Worm (Caenorhabditis elegans) whole organism, L4 larva: ENCODE data around the gene chat-1.

Source experiments
- D1046.2 ChIP-seq: fragments of 200-800 bp; sonication (Bioruptor generic); IDR thresholded peaks from 2 replicates; pipeline ENCODE4 v1.3.6; 2022; ENCODE audit warnings: missing genetic modification characterization, missing compliant biosample characterization
- F10B5.3 ChIP-seq: sonication (generic microtip); optimal IDR thresholded peaks from 2 replicates; lab custom pipeline; 2016; ENCODE audit warnings: mild to moderate bottlenecking, missing genetic modification characterization, missing compliant biosample characterization
- F26F4.8 ChIP-seq: fragments of 200-800 bp; sonication (Bioruptor generic); conservative IDR thresholded peaks from 2 replicates; pipeline ENCODE4 v1.3.6; 2022; ENCODE audit warnings: missing genetic modification characterization, missing compliant biosample characterization
- F49E8.2 ChIP-seq: sonication (generic microtip); optimal IDR thresholded peaks from 2 replicates; lab custom pipeline; 2016; ENCODE audit warnings: missing compliant biosample characterization, mild to moderate bottlenecking, missing genetic modification characterization, borderline replicate concordance
- R02D3.7 ChIP-seq: fragments of 150-350 bp; sonication (generic microtip); optimal IDR thresholded peaks from 3 replicates; lab custom pipeline; 2014; ENCODE audit warnings: missing biosample characterization, missing genetic modification characterization
- Y105C5A.15 ChIP-seq: fragments of 200-800 bp; sonication (Bioruptor generic); IDR thresholded peaks from 2 replicates; pipeline ENCODE4 v1.3.6; 2022; ENCODE audit warnings: missing genetic modification characterization, missing compliant biosample characterization
- aly-2 ChIP-seq: sonication (generic microtip); optimal IDR thresholded peaks from 2 replicates; lab custom pipeline; 2018; ENCODE audit warnings: missing biosample characterization, missing genetic modification characterization
- ceh-20 ChIP-seq: fragments of 200-800 bp; sonication (Bioruptor generic); IDR thresholded peaks from 2 replicates; pipeline ENCODE4 v1.3.6; 2022; ENCODE audit warnings: missing genetic modification reagents, missing genetic modification characterization, missing compliant biosample characterization
- ceh-28 ChIP-seq: fragments of 150-350 bp; optimal IDR thresholded peaks from 2 replicates; lab custom pipeline; 2014; ENCODE audit warnings: missing biosample characterization, missing genetic modification reagents, missing genetic modification characterization
- ceh-44 ChIP-seq: fragments of 200-800 bp; sonication (Bioruptor generic); IDR thresholded peaks from 2 replicates; pipeline ENCODE4 v1.3.6; 2022; ENCODE audit warnings: missing genetic modification reagents, missing genetic modification characterization, missing compliant biosample characterization
- ceh-62 ChIP-seq: sonication (generic microtip); optimal IDR thresholded peaks from 2 replicates; lab custom pipeline; 2017; ENCODE audit warnings: missing biosample characterization, missing genetic modification characterization
- ceh-82 ChIP-seq: sonication (generic microtip); optimal IDR thresholded peaks from 2 replicates; lab custom pipeline; 2017; ENCODE audit warnings: missing biosample characterization, missing genetic modification characterization
- ces-1 ChIP-seq: fragments of 150-350 bp; sonication (generic microtip); optimal IDR thresholded peaks from 4 replicates; lab custom pipeline; 2014; ENCODE audit warnings: missing biosample characterization, missing genetic modification reagents, missing genetic modification characterization
- cey-2 ChIP-seq: sonication (generic microtip); optimal IDR thresholded peaks from 3 replicates; lab custom pipeline; 2017; ENCODE audit warnings: missing genetic modification characterization, mild to moderate bottlenecking, missing compliant biosample characterization, antibody characterized with exemption, borderline replicate concordance; ENCODE audit not compliant: insufficient read depth
- daf-8 ChIP-seq: fragments of 200-800 bp; sonication (Bioruptor generic); IDR thresholded peaks from 2 replicates; pipeline ENCODE4 v1.3.6; 2022; ENCODE audit warnings: missing genetic modification characterization, missing compliant biosample characterization
- dmd-8 ChIP-seq: fragments of 200-800 bp; sonication (Bioruptor generic); IDR thresholded peaks from 2 replicates; pipeline ENCODE4 v1.3.6; 2022; ENCODE audit warnings: missing genetic modification characterization, missing compliant biosample characterization
- dmd-9 ChIP-seq: fragments of 200-800 bp; sonication (Bioruptor generic); IDR thresholded peaks from 2 replicates; pipeline ENCODE4 v1.3.6; 2022; ENCODE audit warnings: missing genetic modification reagents, missing genetic modification characterization, missing compliant biosample characterization
- egl-43 ChIP-seq: fragments of 200-800 bp; sonication (Bioruptor generic); IDR thresholded peaks from 2 replicates; pipeline ENCODE4 v1.3.6; 2022; ENCODE audit warnings: missing genetic modification reagents, missing genetic modification characterization, missing compliant biosample characterization
- fkh-10 ChIP-seq: fragments of 150-350 bp; optimal IDR thresholded peaks from 2 replicates; lab custom pipeline; 2014; ENCODE audit warnings: missing biosample characterization, missing genetic modification reagents, missing genetic modification characterization
- fos-1 ChIP-seq: fragments of 150-350 bp; optimal IDR thresholded peaks from 2 replicates; lab custom pipeline; 2014; ENCODE audit warnings: missing biosample characterization, missing genetic modification characterization
- hlh-11 ChIP-seq: fragments of 200-800 bp; sonication (Bioruptor generic); optimal IDR thresholded peaks from 2 replicates; lab custom pipeline; 2018; ENCODE audit warnings: mild to moderate bottlenecking, missing genetic modification characterization, missing compliant biosample characterization
- mdl-1 ChIP-seq, 2 experiments: fragments of 150-350 bp in 1 of 2; sonication (generic microtip) in 1 of 2; optimal IDR thresholded peaks; 2 replicates each; lab custom pipeline; 2014 to 2017; ENCODE audit warnings: missing biosample characterization in 2 of 2, missing genetic modification characterization in 2 of 2
- mes-2 ChIP-seq: sonication (generic microtip); optimal IDR thresholded peaks from 2 replicates; lab custom pipeline; 2016; ENCODE audit warnings: missing genotype, mild to moderate bottlenecking, missing genetic modification characterization, missing compliant biosample characterization; ENCODE audit not compliant: poor library complexity, severe bottlenecking
- nhr-102 ChIP-seq: sonication (generic microtip); optimal IDR thresholded peaks from 2 replicates; lab custom pipeline; 2016; ENCODE audit warnings: mild to moderate bottlenecking, missing genetic modification characterization, moderate library complexity, missing compliant biosample characterization
- nhr-111 ChIP-seq: fragments of 200-800 bp; sonication (Bioruptor generic); optimal IDR thresholded peaks from 2 replicates; lab custom pipeline; 2018; ENCODE audit warnings: mild to moderate bottlenecking, missing genetic modification characterization, missing compliant biosample characterization
- nhr-25 ChIP-seq: sonication (generic microtip); optimal IDR thresholded peaks from 2 replicates; lab custom pipeline; 2017; ENCODE audit warnings: missing genetic modification characterization, mild to moderate bottlenecking, missing compliant biosample characterization, antibody characterized with exemption, moderate library complexity, borderline replicate concordance; ENCODE audit not compliant: insufficient read depth
- nhr-41 ChIP-seq: fragments of 200-800 bp; sonication (Bioruptor generic); IDR thresholded peaks from 2 replicates; pipeline ENCODE4 v1.3.6; 2022; ENCODE audit warnings: missing genetic modification reagents, missing genetic modification characterization, missing compliant biosample characterization
- nhr-42 ChIP-seq: fragments of 200-800 bp; sonication (Bioruptor generic); IDR thresholded peaks from 2 replicates; pipeline ENCODE4 v1.3.6; 2022; ENCODE audit warnings: missing genetic modification characterization, missing compliant biosample characterization
- nhr-48 ChIP-seq: sonication (generic microtip); optimal IDR thresholded peaks from 2 replicates; lab custom pipeline; 2016; ENCODE audit warnings: mild to moderate bottlenecking, missing genetic modification characterization, missing compliant biosample characterization
- nhr-6 ChIP-seq: fragments of 150-350 bp; optimal IDR thresholded peaks from 2 replicates; lab custom pipeline; 2014; ENCODE audit warnings: missing biosample characterization, missing genetic modification characterization
- nhr-76 ChIP-seq: fragments of 150-350 bp; optimal IDR thresholded peaks from 2 replicates; lab custom pipeline; 2014; ENCODE audit warnings: missing biosample characterization, missing genetic modification characterization
- nhr-77 ChIP-seq: fragments of 150-350 bp; optimal IDR thresholded peaks from 2 replicates; lab custom pipeline; 2014; ENCODE audit warnings: missing biosample characterization, missing genetic modification characterization
- pha-4 ChIP-seq, 2 experiments: fragments of 150-350 bp in 1 of 2; fragments of 200-800 bp in 1 of 2; sonication (Bioruptor generic) in 1 of 2; IDR thresholded peaks in 1 of 2; optimal IDR thresholded peaks in 1 of 2; 2 replicates each; pipeline versions ENCODE4 v1.3.6 to Lab custom; 2014 to 2022; ENCODE audit warnings: missing genetic modification characterization in 2 of 2, missing genetic modification reagents in 2 of 2, missing biosample characterization in 1 of 2, missing compliant biosample characterization in 1 of 2
- pqm-1 ChIP-seq: sonication (generic microtip); optimal IDR thresholded peaks from 2 replicates; lab custom pipeline; 2017; ENCODE audit warnings: missing biosample characterization, missing genetic modification characterization
- rbr-2 ChIP-seq: sonication (generic microtip); optimal IDR thresholded peaks from 2 replicates; lab custom pipeline; 2016; ENCODE audit warnings: missing genotype, missing genetic modification characterization, missing compliant biosample characterization
- set-16 ChIP-seq: fragments of 200-800 bp; sonication (Bioruptor generic); IDR thresholded peaks from 2 replicates; pipeline ENCODE4 v1.3.6; 2022; ENCODE audit warnings: missing genetic modification reagents, missing genetic modification characterization, missing compliant biosample characterization
- skn-1 ChIP-seq: fragments of 150-350 bp; optimal IDR thresholded peaks from 2 replicates; lab custom pipeline; 2014; ENCODE audit warnings: missing biosample characterization, missing genetic modification characterization
- snpc-4 ChIP-seq: fragments of 150-350 bp; optimal IDR thresholded peaks from 2 replicates; lab custom pipeline; 2014; ENCODE audit warnings: missing biosample characterization, missing genetic modification characterization
- spr-3 ChIP-seq: fragments of 200-800 bp; sonication (Bioruptor generic); optimal IDR thresholded peaks from 2 replicates; lab custom pipeline; 2018; ENCODE audit warnings: mild to moderate bottlenecking, missing genetic modification characterization, missing compliant biosample characterization
- tra-1 ChIP-seq: fragments of 200-800 bp; sonication (Bioruptor generic); IDR thresholded peaks from 2 replicates; pipeline ENCODE4 v1.3.6; 2022; ENCODE audit warnings: missing genetic modification reagents, missing genetic modification characterization, missing compliant biosample characterization
- unc-130 ChIP-seq: sonication (generic microtip); optimal IDR thresholded peaks from 2 replicates; lab custom pipeline; 2016; ENCODE audit warnings: missing genetic modification reagents, missing genetic modification characterization, missing compliant biosample characterization
- vab-7 ChIP-seq: fragments of 200-800 bp; sonication (Bioruptor generic); IDR thresholded peaks from 2 replicates; pipeline ENCODE4 v1.3.6; 2022; ENCODE audit warnings: missing genetic modification reagents, missing genetic modification characterization, missing compliant biosample characterization
- zfp-2 ChIP-seq: sonication (generic microtip); optimal IDR thresholded peaks from 2 replicates; lab custom pipeline; 2016; ENCODE audit warnings: mild to moderate bottlenecking, missing genetic modification characterization, missing compliant biosample characterization
- ztf-7 ChIP-seq: fragments of 150-350 bp; optimal IDR thresholded peaks from 2 replicates; lab custom pipeline; 2014; ENCODE audit warnings: missing biosample characterization, missing genetic modification characterization

Gene chat-1

DNA sequence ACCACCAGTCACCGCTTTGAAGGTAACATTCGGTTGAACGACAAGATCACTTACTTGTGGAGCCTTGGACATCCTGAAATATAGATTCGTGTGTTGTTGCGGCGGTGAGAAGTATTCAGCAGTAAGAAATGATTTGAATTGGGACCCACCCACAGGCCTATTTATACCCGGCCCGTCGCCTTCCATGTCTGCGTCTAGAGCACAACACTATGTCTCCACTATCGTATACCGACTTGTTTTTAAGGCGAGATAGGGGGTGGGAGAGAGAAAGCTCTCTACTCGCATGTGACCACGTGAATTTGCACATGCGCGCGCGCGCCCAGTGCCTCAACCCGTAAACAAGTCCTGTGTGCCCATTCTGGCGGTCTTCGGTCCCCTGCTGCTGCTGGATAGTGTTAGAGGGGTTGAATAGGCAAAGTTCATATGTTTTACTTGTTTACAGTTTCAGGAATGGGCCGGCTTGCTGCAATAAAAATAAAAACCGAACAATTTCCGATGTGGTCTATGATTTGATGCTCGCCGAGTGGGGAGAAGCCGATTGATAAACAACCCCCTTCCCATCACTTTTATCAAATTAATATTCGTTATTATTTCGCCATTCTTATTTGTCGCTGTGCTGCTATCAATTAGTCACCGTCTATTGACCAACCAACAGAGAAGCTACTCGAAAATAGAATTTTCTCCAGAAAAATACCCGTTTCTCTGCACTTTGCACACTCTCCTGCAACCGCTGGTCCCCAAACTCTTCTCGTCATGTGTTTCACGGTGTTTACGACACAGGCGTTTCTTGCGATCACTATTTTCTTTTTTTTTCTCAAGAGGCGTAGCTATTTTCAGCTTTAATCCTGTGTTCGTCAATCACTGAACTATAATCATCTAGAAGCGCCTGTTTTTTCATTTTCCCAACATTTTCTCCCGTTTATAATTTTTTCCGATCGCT lies 22.9 kb downstream of the chat-1 start (continued):
- TF ChIP-seq mdl-1 (tag; optimal IDR thresholded peaks at IDR 0.05; lab: Kevin White, UChicago) (peak; percentile 74 to 99), egl-43 (no peak), fkh-10 (peak; percentile 83), nhr-25 (tag; lab: Kevin White, UChicago) (peak; percentile 71), set-16 (GFP tag; lab: Robert Waterston, UW) (peak; percentile 77), nhr-48 (tag; lab: Kevin White, UChicago) (no peak), pqm-1 (tag; lab: Kevin White, UChicago) (no peak), nhr-102 (tag; lab: Kevin White, UChicago) (peak; percentile 51)

DNA sequence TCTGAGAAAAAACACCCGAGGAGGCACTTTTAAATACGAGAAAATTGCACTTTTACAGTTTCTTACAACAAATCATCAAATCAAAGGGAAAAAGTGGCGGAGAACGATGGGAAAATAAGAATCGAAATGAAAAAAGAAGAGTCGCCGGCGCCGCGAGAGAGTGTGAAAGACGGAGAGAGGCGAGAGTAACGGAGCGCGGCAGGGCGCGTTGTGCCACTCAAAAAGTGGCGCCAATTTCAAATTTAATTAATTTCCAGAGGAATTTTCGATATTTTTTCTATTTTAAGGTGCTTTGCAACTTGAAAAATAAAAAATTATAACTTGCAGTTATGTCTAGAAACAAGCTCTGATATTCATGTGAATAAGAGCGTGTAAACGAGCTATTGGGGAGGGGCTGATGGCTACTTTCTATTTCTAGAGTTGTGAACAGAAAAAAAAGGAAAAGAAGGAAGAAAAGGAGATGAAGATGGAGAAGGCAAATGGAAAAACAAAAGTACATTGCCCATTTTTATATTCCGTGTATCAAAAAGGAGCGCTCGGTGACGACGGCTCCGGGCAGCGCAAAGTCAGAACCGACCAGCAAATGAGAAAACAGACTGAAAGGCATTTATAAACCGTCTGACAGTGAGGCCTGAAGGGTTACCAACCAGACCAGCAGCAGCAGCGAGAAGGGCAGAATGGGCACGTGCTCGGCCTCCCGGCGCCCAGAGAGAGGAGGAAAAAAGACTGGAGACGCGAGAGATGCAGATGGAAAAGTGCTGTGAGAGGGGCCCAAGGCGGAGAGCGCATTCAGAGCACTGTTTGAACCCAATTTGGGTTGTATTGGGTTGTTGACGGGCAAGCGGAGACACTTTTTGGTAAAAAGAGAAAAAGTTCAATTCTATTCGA lies 24.0 kb downstream of the chat-1 start:
- TF ChIP-seq nhr-111 (GFP tag; lab: Kevin White, UChicago) (no peak), unc-130 (GFP tag; lab: Kevin White, UChicago) (peak; percentile 15), ces-1 (GFP tag; lab: Kevin White, UChicago) (no peak), spr-3 (no peak), fos-1 (no peak), F26F4.8 (no peak), pha-4 (GFP tag; IDR thresholded peaks at IDR 0.05; lab: Robert Waterston, UW) (no peak), pha-4 (tag; optimal IDR thresholded peaks at IDR 0.05; lab: Kevin White, UChicago) (no peak), cey-2 (tag; lab: Kevin White, UChicago) (no peak), snpc-4 (tag; lab: Kevin White, UChicago) (no peak), zfp-2 (tag; lab: Kevin White, UChicago) (no peak), ceh-20 (peak; percentile 32; the same call in 1 of the 2 replicates), nhr-77 (tag; lab: Kevin White, UChicago) (peak; percentile 51), aly-2 (tag; lab: Kevin White, UChicago) (no peak), vab-7 (no peak), D1046.2 (GFP tag; lab: Robert Waterston, UW) (no peak; the same call in 1 of the 2 replicates), Y105C5A.15 (GFP tag; lab: Robert Waterston, UW) (peak; percentile 59; the same call in 1 of the 2 replicates), ceh-62 (tag; lab: Kevin White, UChicago) (no peak), egl-43 (peak; percentile 59; the same call in 1 of the 2 replicates), nhr-41 (GFP tag; lab: Robert Waterston, UW) (no peak), R02D3.7 (tag; lab: Kevin White, UChicago) (no peak), nhr-48 (tag; lab: Kevin White, UChicago) (no peak), nhr-6 (tag; lab: Kevin White, UChicago) (peak; percentile 45), nhr-102 (tag; lab: Kevin White, UChicago) (no peak), tra-1 (GFP tag; lab: Robert Waterston, UW) (0 out of 2 replicates have a peak, but pooled peaks have one; percentile 39), dmd-9 (GFP tag; lab: Robert Waterston, UW) (no peak), ceh-44 (GFP tag; lab: Robert Waterston, UW) (no peak), ceh-28 (tag; lab: Kevin White, UChicago) (no peak), ceh-82 (tag; lab: Kevin White, UChicago) (no peak), F10B5.3 (tag; lab: Kevin White, UChicago) (no peak), nhr-42 (GFP tag; lab: Robert Waterston, UW) (peak; percentile 29; the same call in 1 of the 2 replicates), rbr-2 (tag; lab: Kevin White, UChicago) (peak; percentile 18), skn-1 (no peak), daf-8 (no peak), dmd-8 (GFP tag; lab: Robert Waterston, UW) (peak; percentile 40; the same call in 1 of the 2 replicates), nhr-76 (no peak), ztf-7 (tag; lab: Kevin White, UChicago) (no peak), mdl-1 (tag; optimal IDR thresholded peaks at IDR 0.05; lab: Kevin White, UChicago) (peak; percentile 71 to 92), mes-2 (peak; percentile 48), F49E8.2 (tag; lab: Kevin White, UChicago) (no peak), hlh-11 (tag; lab: Kevin White, UChicago) (peak; percentile 68)
